Worm (Caenorhabditis elegans) whole organism, L2 larva: Measurements from ENCODE around the gene dsl-7.

Source experiments
- lin-39 ChIP-seq: fragments of 150-350 bp; optimal IDR thresholded peaks from 2 replicates; lab custom pipeline; 2014; ENCODE audit warnings: missing biosample characterization, missing genetic modification reagents, missing genetic modification characterization
- snpc-4 ChIP-seq: fragments of 150-350 bp; optimal IDR thresholded peaks from 2 replicates; lab custom pipeline; 2014; ENCODE audit warnings: missing biosample characterization, missing genetic modification characterization

DNA sequence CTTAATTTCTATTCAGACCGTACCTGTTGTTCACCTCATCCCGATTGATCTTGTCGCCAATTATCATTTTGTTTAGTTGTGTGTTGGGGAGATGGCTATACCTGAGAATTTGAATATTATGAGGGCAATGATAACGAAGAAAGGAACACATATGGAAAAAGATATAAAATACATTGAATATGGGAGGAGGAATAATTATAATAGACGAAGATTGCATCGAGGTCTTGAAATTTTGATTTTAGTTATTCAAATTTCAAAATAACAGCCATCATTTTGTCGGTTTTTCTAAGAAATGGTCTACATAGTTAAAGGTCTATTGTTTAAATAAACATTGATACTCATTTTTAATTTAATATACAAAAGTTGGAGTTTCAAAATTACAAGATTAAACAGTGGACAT lies 5.9 kb upstream of the dsl-7 start, which contains the start of gene shw-3:
- no peak for TF ChIP-seq lin-39
- no peak for TF ChIP-seq snpc-4 (tag; lab: Kevin White, UChicago)
